Fruit fly (Drosophila melanogaster) whole organism: ENCODE measurements around the gene CG42650.

Experiments used
- CG8478 ChIP-seq: fragments of >200 bp; optimal IDR thresholded peaks from 2 replicates; lab custom pipeline; 2018; ENCODE audit warnings: inconsistent platforms
- Dll ChIP-seq: fragments of >200 bp; optimal IDR thresholded peaks from 2 replicates; lab custom pipeline; 2017
- EcR ChIP-seq, 2 experiments: fragments of >200 bp; optimal IDR thresholded peaks; 2 replicates each; lab custom pipeline; 2017; ENCODE audit warnings: missing biosample characterization in 2 of 2, missing genetic modification characterization in 2 of 2, missing genetic modification reagents in 2 of 2
- pan ChIP-seq: fragments of >200 bp; optimal IDR thresholded peaks from 2 replicates; lab custom pipeline; 2017
- psq ChIP-seq: fragments of >200 bp; optimal IDR thresholded peaks from 2 replicates; lab custom pipeline; 2017
- usp ChIP-seq: fragments of >200 bp; optimal IDR thresholded peaks from 2 replicates; lab custom pipeline; 2017; ENCODE audit warnings: missing biosample characterization, missing genetic modification characterization, mixed read lengths

The CG42650 gene

DNA sequence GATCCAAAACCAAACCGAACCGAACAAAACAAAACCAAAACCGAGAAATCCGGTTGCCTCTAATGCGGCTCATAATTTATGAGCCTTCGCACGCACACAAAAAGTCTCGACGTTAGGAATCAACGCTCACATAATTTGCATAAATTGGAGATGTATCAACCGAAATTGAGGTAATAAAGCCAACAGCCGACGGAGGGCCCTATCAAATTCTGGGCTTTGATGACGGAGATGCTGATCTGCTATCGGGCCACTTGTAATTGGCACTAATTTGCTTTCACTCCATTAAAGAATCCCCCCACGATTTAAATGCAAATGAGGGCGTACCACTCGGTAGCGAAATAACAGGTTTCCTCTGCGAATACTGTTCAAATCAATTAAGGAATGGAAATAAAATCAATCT lies 47.7 kb downstream of the CG42650 start:
- TF ChIP-seq usp (GFP tag; lab: Kevin White, UChicago), result no peak
- no peak for TF ChIP-seq Dll
- no peak for TF ChIP-seq psq (lab: Kevin White, UChicago)
- TF ChIP-seq EcR (GFP tag; optimal IDR thresholded peaks at IDR 0.05; lab: Kevin White, UChicago), result no peak
- TF ChIP-seq CG8478 (lab: Kevin White, UChicago), result no peak
- TF ChIP-seq pan, result no peak

DNA sequence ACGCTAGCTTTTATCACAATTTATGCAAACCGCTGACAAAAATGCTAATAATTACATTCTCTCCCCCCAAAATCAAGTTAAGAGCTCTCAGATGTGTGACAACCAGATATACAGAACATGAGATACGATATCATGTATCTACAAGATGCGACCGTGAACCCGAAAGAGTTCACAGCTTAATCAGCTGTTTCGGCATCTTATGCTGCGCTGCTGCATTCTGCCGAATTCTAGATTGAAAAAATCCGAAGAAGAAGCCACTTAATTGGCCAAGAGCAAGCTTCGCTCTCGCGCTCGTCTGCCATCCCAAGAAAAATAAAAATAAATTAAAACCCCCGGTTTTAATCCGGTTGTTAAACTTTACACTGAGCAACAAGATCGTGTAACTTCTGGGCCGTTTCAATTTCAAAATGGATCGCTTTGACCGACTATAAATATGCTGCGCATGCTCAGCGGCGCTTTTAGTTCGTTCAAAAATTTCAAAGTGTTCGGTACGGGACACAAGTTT lies 48.1 kb downstream of the CG42650 start, which contains the start of gene CG14598:
TSS of gene CG14598 (plus strand) at position 455 of the 505 bp plus-strand sequence.
- no peak for TF ChIP-seq EcR (GFP tag; optimal IDR thresholded peaks at IDR 0.05; lab: Kevin White, UChicago)
- TF ChIP-seq Dll, result no peak
- TF ChIP-seq CG8478 (lab: Kevin White, UChicago), result no peak
- TF ChIP-seq usp (GFP tag; lab: Kevin White, UChicago), result no peak
- TF ChIP-seq pan, result no peak
- TF ChIP-seq psq (lab: Kevin White, UChicago), result no peak

DNA sequence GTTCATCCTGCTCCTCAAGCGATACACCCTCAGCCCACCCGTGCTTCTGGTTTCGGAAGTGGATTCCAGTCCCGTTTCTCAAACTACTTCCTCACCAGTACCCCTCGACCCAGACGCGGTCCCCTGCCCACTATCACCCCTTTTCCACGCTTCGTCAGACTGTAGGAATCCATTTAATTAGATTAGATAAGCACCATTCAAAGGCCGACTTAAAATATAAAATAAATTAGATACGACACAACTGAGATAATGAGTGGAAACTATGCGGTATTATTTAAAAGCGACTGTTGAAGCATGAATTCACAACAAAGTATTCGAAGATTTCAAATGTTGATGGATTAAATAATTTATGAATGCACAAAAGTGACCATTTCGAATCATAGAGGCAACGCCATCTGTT lies 50.1 kb downstream of the CG42650 start:
- TF ChIP-seq CG8478 (lab: Kevin White, UChicago) (no peak), pan (no peak), EcR (GFP tag; optimal IDR thresholded peaks at IDR 0.05; lab: Kevin White, UChicago) (no peak), usp (GFP tag; lab: Kevin White, UChicago) (no peak), Dll (no peak), psq (lab: Kevin White, UChicago) (no peak)
